Worm (Caenorhabditis elegans) whole organism, L4/young adult: ENCODE results near the gene hlh-19.

ENCODE experiments used
- W03F9.2 ChIP-seq: fragments of 150-350 bp; optimal IDR thresholded peaks from 2 replicates; lab custom pipeline; 2014; ENCODE audit warnings: missing biosample characterization, missing genetic modification characterization
- dao-5 ChIP-seq: sonication (generic microtip); optimal IDR thresholded peaks from 2 replicates; lab custom pipeline; 2016; ENCODE audit warnings: missing genotype, missing genetic modification characterization, moderate library complexity, missing compliant biosample characterization
- him-1 ChIP-seq: sonication (generic microtip); optimal IDR thresholded peaks from 2 replicates; lab custom pipeline; 2016; ENCODE audit warnings: missing genotype, missing genetic modification reagents, missing genetic modification characterization, missing compliant biosample characterization

DNA sequence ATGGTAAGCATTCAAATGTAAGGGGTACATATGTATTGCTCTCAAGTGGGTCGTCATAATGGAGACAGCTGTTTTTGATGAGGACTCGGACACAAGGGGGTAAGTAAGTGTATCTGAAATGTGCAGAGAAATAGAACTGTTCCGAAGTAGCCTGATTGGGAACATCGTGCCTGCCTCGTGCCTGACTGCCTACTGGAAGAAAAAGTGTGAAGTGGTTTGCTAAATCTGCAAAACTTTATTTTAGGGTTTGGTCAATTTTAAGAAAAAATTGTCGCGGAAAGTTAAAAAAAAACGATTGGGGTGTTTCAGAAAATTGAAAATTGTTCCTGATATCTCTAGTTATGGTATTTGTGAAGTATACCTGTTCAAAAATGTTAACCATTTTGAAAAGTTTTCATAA lies at the start of gene hlh-19:
- no peak for TF ChIP-seq him-1 (tag; lab: Kevin White, UChicago)
- no peak for TF ChIP-seq W03F9.2
- no peak for TF ChIP-seq dao-5 (tag; lab: Kevin White, UChicago)
